Worm (Caenorhabditis elegans): ENCODE data around the gene citk-2.

- TF ChIP-seq lin-11 (tag; optimal IDR thresholded peaks at IDR 0.05) (no peak), ceh-22 (tag; optimal IDR thresholded peaks at IDR 0.05) (no peak), hlh-6 (tag; optimal IDR thresholded peaks at IDR 0.05) (no peak), elt-2 (tag; optimal IDR thresholded peaks at IDR 0.05) (peak; percentile 93), ceh-9 (tag; optimal IDR thresholded peaks at IDR 0.05) (no peak), eyg-1 (tag; optimal IDR thresholded peaks at IDR 0.05) (no peak)
These were observed 31.7 kb upstream of the citk-2 start for ce11 chrII:4967636-4968035.
